Fruit fly (Drosophila melanogaster) whole organism, embryonic: ENCODE results near the gene cd.

Experiments
- Ada2b ChIP-seq: fragments of 200-800 bp; sonication (Bioruptor generic); IDR thresholded peaks from 2 replicates; pipeline ENCODE4 v1.3.6; 2022; ENCODE audit warnings: missing biosample characterization, missing genetic modification characterization
- Bdp1 ChIP-seq: fragments of 200-800 bp; sonication (Bioruptor generic); optimal IDR thresholded peaks from 3 replicates; lab custom pipeline; 2016; ENCODE audit warnings: missing biosample characterization, missing genetic modification characterization
- Bteb2 ChIP-seq: fragments of 200-800 bp; sonication (Bioruptor generic); optimal IDR thresholded peaks from 2 replicates; lab custom pipeline; 2016; ENCODE audit warnings: missing biosample characterization, missing genetic modification characterization
- CG10209 ChIP-seq: fragments of 200-800 bp; sonication (Bioruptor generic); optimal IDR thresholded peaks from 3 replicates; lab custom pipeline; 2017; ENCODE audit warnings: missing biosample characterization, mild to moderate bottlenecking, missing genetic modification characterization, missing genetic modification reagents
- CG12299 ChIP-seq: fragments of 200-800 bp; sonication (Bioruptor generic); optimal IDR thresholded peaks from 2 replicates; lab custom pipeline; 2018; ENCODE audit warnings: missing biosample characterization, mild to moderate bottlenecking, missing genetic modification characterization
- CG14050 ChIP-seq: fragments of 200-800 bp; sonication (Bioruptor generic); IDR thresholded peaks from 3 replicates; pipeline ENCODE4 v1.3.6; 2022; ENCODE audit warnings: missing biosample characterization, missing genetic modification characterization
- CG14667 ChIP-seq: fragments of 200-800 bp; sonication (Bioruptor generic); IDR thresholded peaks from 2 replicates; pipeline ENCODE4 v1.3.6; 2022; ENCODE audit warnings: missing biosample characterization, missing genetic modification characterization
- CG15514 ChIP-seq: fragments of 200-800 bp; sonication (Bioruptor generic); optimal IDR thresholded peaks from 3 replicates; lab custom pipeline; 2017; ENCODE audit warnings: missing biosample characterization, missing genetic modification characterization, mild to moderate bottlenecking, moderate library complexity, missing genetic modification reagents
- CG16779 ChIP-seq: fragments of 200-800 bp; sonication (Bioruptor generic); IDR thresholded peaks from 2 replicates; pipeline ENCODE4 v1.3.6; 2022; ENCODE audit warnings: missing biosample characterization, missing genetic modification characterization
- CG17385 ChIP-seq: fragments of 200-800 bp; sonication (Bioruptor generic); optimal IDR thresholded peaks from 3 replicates; lab custom pipeline; 2018; ENCODE audit warnings: missing biosample characterization, mild to moderate bottlenecking, missing genetic modification characterization
- CG18476 ChIP-seq: fragments of 200-800 bp; sonication (Bioruptor generic); optimal IDR thresholded peaks from 2 replicates; lab custom pipeline; 2016; ENCODE audit warnings: missing biosample characterization, mild to moderate bottlenecking, missing genetic modification characterization
- CG2129 ChIP-seq: fragments of 200-800 bp; sonication (Bioruptor generic); IDR thresholded peaks from 2 replicates; pipeline ENCODE4 v1.3.6; 2022; ENCODE audit warnings: missing biosample characterization, missing genetic modification characterization; ENCODE audit not compliant: partially characterized antibody
- CG31224 ChIP-seq: fragments of 200-800 bp; sonication (Bioruptor generic); IDR thresholded peaks from 2 replicates; pipeline ENCODE4 v1.3.6; 2022; ENCODE audit warnings: missing biosample characterization, missing genetic modification characterization
- CG33213 ChIP-seq: fragments of 200-800 bp; sonication (Bioruptor generic); optimal IDR thresholded peaks from 3 replicates; lab custom pipeline; 2016; ENCODE audit warnings: missing biosample characterization, missing genetic modification characterization
- CG34422 ChIP-seq: fragments of 200-800 bp; sonication (Bioruptor generic); IDR thresholded peaks from 3 replicates; pipeline ENCODE4 v1.3.6; 2022; ENCODE audit warnings: missing biosample characterization, missing genetic modification characterization
- CG43689 ChIP-seq: fragments of 200-800 bp; sonication (Bioruptor generic); IDR thresholded peaks from 2 replicates; pipeline ENCODE4 v1.3.6; 2022; ENCODE audit warnings: missing biosample characterization, missing genetic modification characterization
- CG6175 ChIP-seq: fragments of 200-800 bp; sonication (Bioruptor generic); IDR thresholded peaks from 3 replicates; pipeline ENCODE4 v1.3.6; 2022; ENCODE audit warnings: missing biosample characterization, missing genetic modification characterization
- CG6254 ChIP-seq: fragments of 200-800 bp; sonication (Bioruptor generic); optimal IDR thresholded peaks from 3 replicates; lab custom pipeline; 2017; ENCODE audit warnings: mild to moderate bottlenecking, missing biosample characterization, missing genetic modification reagents, missing genetic modification characterization
- CG7556 ChIP-seq: fragments of 200-800 bp; sonication (Bioruptor generic); optimal IDR thresholded peaks from 2 replicates; lab custom pipeline; 2017; ENCODE audit warnings: missing biosample characterization, mild to moderate bottlenecking, missing genetic modification characterization
- CG7839 ChIP-seq: fragments of 200-800 bp; sonication (Bioruptor generic); optimal IDR thresholded peaks from 3 replicates; lab custom pipeline; 2018; ENCODE audit warnings: missing biosample characterization, mild to moderate bottlenecking, missing genetic modification characterization, moderate library complexity
- CG8924 ChIP-seq: fragments of 200-800 bp; optimal IDR thresholded peaks from 3 replicates; lab custom pipeline; 2019; ENCODE audit warnings: missing biosample characterization, mild to moderate bottlenecking, missing genetic modification characterization, moderate library complexity
- GATAe ChIP-seq: fragments of 200-800 bp; sonication (Bioruptor generic); conservative IDR thresholded peaks from 2 replicates; pipeline ENCODE4 v1.3.6; 2022; ENCODE audit warnings: missing biosample characterization, missing genetic modification characterization
- Hsf ChIP-seq: fragments of 200-800 bp; sonication (Bioruptor generic); optimal IDR thresholded peaks from 3 replicates; lab custom pipeline; 2016; ENCODE audit warnings: missing biosample characterization, missing genetic modification characterization
- Jarid2 ChIP-seq: fragments of 200-800 bp; sonication (Bioruptor generic); optimal IDR thresholded peaks from 3 replicates; lab custom pipeline; 2017; ENCODE audit warnings: mild to moderate bottlenecking, missing biosample characterization, missing genetic modification reagents, missing genetic modification characterization
- Ptx1 ChIP-seq: fragments of 200-800 bp; sonication (Bioruptor generic); IDR thresholded peaks from 2 replicates; pipeline ENCODE4 v1.3.6; 2022; ENCODE audit warnings: missing biosample characterization, missing genetic modification characterization
- Scr ChIP-seq: fragments of 200-800 bp; sonication (Bioruptor generic); IDR thresholded peaks from 2 replicates; pipeline ENCODE4 v1.3.6; 2022; ENCODE audit warnings: missing biosample characterization, missing genetic modification characterization; ENCODE audit not compliant: partially characterized antibody
- Sry-β ChIP-seq: fragments of 200-800 bp; sonication (Bioruptor generic); optimal IDR thresholded peaks from 2 replicates; lab custom pipeline; 2018; ENCODE audit warnings: missing biosample characterization, mild to moderate bottlenecking, missing genetic modification characterization, moderate library complexity
- ash1 ChIP-seq: fragments of 200-800 bp; sonication (Bioruptor generic); optimal IDR thresholded peaks from 2 replicates; lab custom pipeline; 2018; ENCODE audit warnings: missing biosample characterization, mild to moderate bottlenecking, missing genetic modification characterization
- btn ChIP-seq: fragments of 200-800 bp; sonication (Bioruptor generic); optimal IDR thresholded peaks from 2 replicates; lab custom pipeline; 2016; ENCODE audit warnings: missing biosample characterization, missing genetic modification characterization
- cas ChIP-seq: fragments of 200-800 bp; sonication (Bioruptor generic); IDR thresholded peaks from 2 replicates; pipeline ENCODE4 v1.3.6; 2022; ENCODE audit warnings: missing biosample characterization, missing genetic modification characterization
- crp ChIP-seq, 2 experiments: fragments of 200-800 bp; sonication (Bioruptor generic); optimal IDR thresholded peaks; 2 replicates in 1 of 2; 3 replicates in 1 of 2; lab custom pipeline; 2017; ENCODE audit warnings: missing biosample characterization in 2 of 2, missing genetic modification characterization in 2 of 2, mild to moderate bottlenecking in 1 of 2, moderate library complexity in 1 of 2
- dan ChIP-seq: fragments of 200-800 bp; sonication (Bioruptor generic); IDR thresholded peaks from 2 replicates; pipeline ENCODE4 v1.3.6; 2022; ENCODE audit warnings: missing biosample characterization, missing genetic modification characterization
- disco-r ChIP-seq: fragments of 200-800 bp; sonication (Bioruptor generic); optimal IDR thresholded peaks from 2 replicates; lab custom pipeline; 2016; ENCODE audit warnings: missing biosample characterization, missing genetic modification characterization
- exex ChIP-seq: fragments of 200-800 bp; sonication (Bioruptor generic); optimal IDR thresholded peaks from 4 replicates; lab custom pipeline; 2018; ENCODE audit warnings: missing biosample characterization, mild to moderate bottlenecking, missing genetic modification characterization, moderate library complexity
- grau ChIP-seq: fragments of 200-800 bp; optimal IDR thresholded peaks from 3 replicates; lab custom pipeline; 2019; ENCODE audit warnings: missing biosample characterization, mild to moderate bottlenecking, missing genetic modification characterization, moderate library complexity
- hbn ChIP-seq: fragments of 200-800 bp; sonication (Bioruptor generic); IDR thresholded peaks from 2 replicates; pipeline ENCODE4 v1.3.6; 2022; ENCODE audit warnings: missing biosample characterization, missing genetic modification characterization; ENCODE audit not compliant: partially characterized antibody
- hth ChIP-seq: fragments of >200 bp; optimal IDR thresholded peaks from 2 replicates; lab custom pipeline; 2017; ENCODE audit warnings: inconsistent platforms
- kay ChIP-seq: fragments of 200-800 bp; sonication (Bioruptor generic); optimal IDR thresholded peaks from 2 replicates; lab custom pipeline; 2016; ENCODE audit warnings: missing biosample characterization, missing genetic modification characterization
- lilli ChIP-seq: fragments of 200-800 bp; sonication (Bioruptor generic); optimal IDR thresholded peaks from 3 replicates; lab custom pipeline; 2016; ENCODE audit warnings: missing biosample characterization, missing genetic modification characterization
- p53 ChIP-seq: fragments of 200-800 bp; sonication (Bioruptor generic); optimal IDR thresholded peaks from 2 replicates; lab custom pipeline; 2016; ENCODE audit warnings: missing biosample characterization, missing genetic modification characterization
- pho ChIP-seq: fragments of 200-800 bp; sonication (Bioruptor generic); optimal IDR thresholded peaks from 2 replicates; lab custom pipeline; 2016; ENCODE audit warnings: missing biosample characterization, missing genetic modification characterization
- pita ChIP-seq: fragments of 200-800 bp; sonication (Bioruptor generic); optimal IDR thresholded peaks from 2 replicates; lab custom pipeline; 2017; ENCODE audit warnings: missing biosample characterization, mild to moderate bottlenecking, missing genetic modification characterization
- schlank ChIP-seq: fragments of 200-800 bp; sonication (Bioruptor generic); optimal IDR thresholded peaks from 2 replicates; lab custom pipeline; 2018; ENCODE audit warnings: missing biosample characterization, mild to moderate bottlenecking, missing genetic modification characterization
- sug ChIP-seq: fragments of 200-800 bp; optimal IDR thresholded peaks from 2 replicates; lab custom pipeline; 2019; ENCODE audit warnings: missing biosample characterization, mild to moderate bottlenecking, missing genetic modification characterization, moderate library complexity
- tio ChIP-seq: fragments of 200-800 bp; sonication (Bioruptor generic); optimal IDR thresholded peaks from 2 replicates; lab custom pipeline; 2017; ENCODE audit warnings: missing biosample characterization, missing genetic modification characterization, inconsistent platforms
- trem ChIP-seq: fragments of 200-800 bp; optimal IDR thresholded peaks from 3 replicates; lab custom pipeline; 2019; ENCODE audit warnings: missing biosample characterization, mild to moderate bottlenecking, missing genetic modification characterization, moderate library complexity
- wdn ChIP-seq: fragments of 200-800 bp; sonication (Bioruptor generic); IDR thresholded peaks from 2 replicates; pipeline ENCODE4 v1.3.6; 2022; ENCODE audit warnings: missing biosample characterization, missing genetic modification characterization
- yki ChIP-seq: fragments of >200 bp; optimal IDR thresholded peaks from 3 replicates; lab custom pipeline; 2018
- zen2 ChIP-seq: fragments of 200-800 bp; sonication (Bioruptor generic); IDR thresholded peaks from 3 replicates; pipeline ENCODE4 v1.3.6; 2022; ENCODE audit warnings: missing biosample characterization, missing genetic modification characterization; ENCODE audit not compliant: partially characterized antibody

Gene cd

dm6 chr3R:22724149-22724973, 29.6 kb downstream of the cd start, which contains the start of gene Irp-1A (continued):
- TF ChIP-seq CG14050 (GFP tag; lab: Robert Waterston, UW) (peak; percentile 36; the same call in 1 of the 3 replicates), hbn (peak; percentile 83), Hsf (GFP tag; lab: Kevin White, UChicago) (peak; percentile 49), CG6175 (no peak), trem (tag; lab: Kevin White, UChicago) (peak; percentile 80), CG8924 (peak; percentile 88), ash1 (GFP tag; lab: Kevin White, UChicago) (no peak), Jarid2 (no peak), CG2129 (GFP tag; lab: Robert Waterston, UW) (peak; percentile 71), kay (peak; percentile 64), cas (GFP tag; lab: Robert Waterston, UW) (peak; percentile 28; the same call in 1 of the 2 replicates), Sry-β (GFP tag; lab: Kevin White, UChicago) (peak; percentile 56), disco-r (GFP tag; lab: Kevin White, UChicago) (no peak), CG31224 (GFP tag; lab: Robert Waterston, UW) (peak; percentile 53; the same call in 1 of the 2 replicates), CG34422 (GFP tag; lab: Robert Waterston, UW) (peak; percentile 86), CG16779 (GFP tag; lab: Robert Waterston, UW) (no peak), GATAe (GFP tag; lab: Robert Waterston, UW) (peak; percentile 35; the same call in 1 of the 2 replicates), CG17385 (GFP tag; lab: Kevin White, UChicago) (peak; percentile 73), lilli (peak; percentile 73), CG33213 (GFP tag; lab: Kevin White, UChicago) (peak; percentile 13), Bdp1 (GFP tag; lab: Kevin White, UChicago) (peak; percentile 3), CG6254 (GFP tag; lab: Kevin White, UChicago) (no peak), wdn (GFP tag; lab: Robert Waterston, UW) (peak; percentile 74), pita (GFP tag; lab: Kevin White, UChicago) (no peak), p53 (GFP tag; lab: Kevin White, UChicago) (no peak), Scr (GFP tag; lab: Robert Waterston, UW) (peak; percentile 90), sug (tag; lab: Kevin White, UChicago) (peak; percentile 100), hth (lab: Kevin White, UChicago) (no peak), CG43689 (no peak), grau (tag; lab: Kevin White, UChicago) (peak; percentile 85), tio (GFP tag; lab: Kevin White, UChicago) (no peak), CG12299 (tag; lab: Kevin White, UChicago) (peak; percentile 62), CG15514 (peak; percentile 78), Ptx1 (peak; percentile 80), btn (no peak), dan (GFP tag; lab: Robert Waterston, UW) (no peak), zen2 (GFP tag; lab: Robert Waterston, UW) (peak; percentile 71), pho (GFP tag; lab: Kevin White, UChicago) (peak; percentile 52), crp (GFP tag; optimal IDR thresholded peaks at IDR 0.05; lab: Kevin White, UChicago) (peak in 1 of 2 experiments; percentile 7), exex (tag; lab: Kevin White, UChicago) (peak; percentile 67), CG7556 (GFP tag; lab: Kevin White, UChicago) (peak; percentile 77), schlank (tag; lab: Kevin White, UChicago) (peak; percentile 21), CG14667 (GFP tag; lab: Robert Waterston, UW) (peak; percentile 55; the same call in 1 of the 2 replicates), Ada2b (GFP tag; lab: Robert Waterston, UW) (peak; percentile 71), yki (lab: Kevin White, UChicago) (no peak), CG18476 (peak; percentile 18), Bteb2 (no peak), CG10209 (GFP tag; lab: Kevin White, UChicago) (peak; percentile 71), CG7839 (tag; lab: Kevin White, UChicago) (peak; percentile 86)
